Worm (Caenorhabditis elegans) whole organism, midembryonic: ENCODE data around the gene F32D8.14.

Experiments
- T22C8.4 ChIP-seq: fragments of 200-800 bp; sonication (Bioruptor generic); IDR thresholded peaks from 2 replicates; pipeline ENCODE4 v1.3.6; 2022; ENCODE audit warnings: missing genetic modification characterization, missing compliant biosample characterization
- cog-1 ChIP-seq: sonication (generic microtip); optimal IDR thresholded peaks from 2 replicates; lab custom pipeline; 2016; ENCODE audit warnings: missing genetic modification characterization, missing compliant biosample characterization
- flt-1 ChIP-seq: fragments of 200-800 bp; sonication (Bioruptor generic); IDR thresholded peaks from 2 replicates; pipeline ENCODE4 v1.3.6; 2022; ENCODE audit warnings: missing genetic modification characterization, missing compliant biosample characterization
- klf-2 ChIP-seq: fragments of 200-800 bp; sonication (Bioruptor generic); conservative IDR thresholded peaks from 2 replicates; pipeline ENCODE4 v1.3.6; 2022; ENCODE audit warnings: missing genetic modification reagents, missing genetic modification characterization, missing compliant biosample characterization
- med-1 ChIP-seq: sonication (generic microtip); optimal IDR thresholded peaks from 2 replicates; lab custom pipeline; 2017; ENCODE audit warnings: missing genetic modification characterization, mild to moderate bottlenecking, missing compliant biosample characterization, antibody characterized with exemption, missing genetic modification reagents; ENCODE audit not compliant: insufficient read depth
- ref-1 ChIP-seq: fragments of 200-800 bp; sonication (Bioruptor generic); conservative IDR thresholded peaks from 2 replicates; pipeline ENCODE4 v1.3.6; 2022; ENCODE audit warnings: missing genetic modification reagents, missing genetic modification characterization, missing compliant biosample characterization
- tab-1 ChIP-seq: fragments of 200-800 bp; sonication (Bioruptor generic); IDR thresholded peaks from 2 replicates; pipeline ENCODE4 v1.3.6; 2022; ENCODE audit warnings: missing genetic modification characterization, missing compliant biosample characterization
- ztf-23 ChIP-seq: fragments of 200-800 bp; sonication (Bioruptor generic); IDR thresholded peaks from 2 replicates; pipeline ENCODE4 v1.3.6; 2022; ENCODE audit warnings: missing genetic modification reagents, missing genetic modification characterization, missing compliant biosample characterization
- ztf-29 ChIP-seq: fragments of 200-800 bp; sonication (Bioruptor generic); IDR thresholded peaks from 2 replicates; pipeline ENCODE4 v1.3.6; 2022; ENCODE audit warnings: missing genetic modification reagents, missing genetic modification characterization, missing compliant biosample characterization

Gene F32D8.14

DNA sequence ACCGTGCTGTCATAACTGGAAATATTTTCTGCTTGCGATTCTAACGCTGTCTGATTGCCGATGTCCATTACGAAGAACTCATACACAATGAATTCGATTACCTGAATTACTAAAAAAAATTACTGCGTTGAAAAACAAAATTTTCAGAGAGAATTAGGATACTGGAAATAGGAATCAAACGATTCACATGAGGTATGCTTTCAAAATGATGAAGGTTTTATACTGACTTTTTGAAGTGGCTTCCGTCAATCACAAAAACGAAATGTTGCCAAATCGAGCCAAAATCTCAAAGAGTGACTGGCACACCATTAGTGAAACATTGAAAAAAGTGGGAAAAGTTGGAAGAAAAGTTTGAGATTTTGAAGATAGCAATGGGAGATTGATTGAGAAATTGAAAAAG lies 14.5 kb upstream of the F32D8.14 start, which contains the start of gene zzz-1:
TSS of gene zzz-1 (minus strand) at position 101 of the 400 bp plus-strand sequence.
- TF ChIP-seq ztf-23 (no peak), ref-1 (GFP tag; lab: Robert Waterston, UW) (no peak), ztf-29 (GFP tag; lab: Robert Waterston, UW) (no peak), flt-1 (no peak), T22C8.4 (GFP tag; lab: Robert Waterston, UW) (no peak), klf-2 (GFP tag; lab: Robert Waterston, UW) (no peak), med-1 (no peak), cog-1 (no peak)

ce11 chrV:10904795-10905194 lies 10.2 kb upstream of the F32D8.14 start:
- TF ChIP-seq ztf-23 (no peak), med-1 (no peak), T22C8.4 (GFP tag; lab: Robert Waterston, UW) (no peak), klf-2 (GFP tag; lab: Robert Waterston, UW) (no peak), ztf-29 (GFP tag; lab: Robert Waterston, UW) (no peak), ref-1 (GFP tag; lab: Robert Waterston, UW) (no peak), flt-1 (no peak), tab-1 (GFP tag; lab: Robert Waterston, UW) (no peak), cog-1 (no peak)

ce11 chrV:10903748-10904147 lies 9.2 kb upstream of the F32D8.14 start, which contains the start of gene F32D8.15:
F32D8.15 (plus strand) TSS chrV:10904048.
- TF ChIP-seq klf-2 (GFP tag; lab: Robert Waterston, UW) (no peak), ref-1 (GFP tag; lab: Robert Waterston, UW) (no peak)

ce11 chrV:10902682-10903081 lies 8.1 kb upstream of the F32D8.14 start, which contains the start of gene F32D8.8:
F32D8.8 (minus strand) TSS chrV:10902782.
- no peak for TF ChIP-seq ref-1 (GFP tag; lab: Robert Waterston, UW)
- TF ChIP-seq ztf-23, result no peak
- TF ChIP-seq ztf-29 (GFP tag; lab: Robert Waterston, UW), result no peak
- no peak for TF ChIP-seq T22C8.4 (GFP tag; lab: Robert Waterston, UW)
- no peak for TF ChIP-seq tab-1 (GFP tag; lab: Robert Waterston, UW)
- no peak for TF ChIP-seq flt-1
- TF ChIP-seq cog-1, result no peak
- no peak for TF ChIP-seq klf-2 (GFP tag; lab: Robert Waterston, UW)
- TF ChIP-seq med-1, result no peak

DNA sequence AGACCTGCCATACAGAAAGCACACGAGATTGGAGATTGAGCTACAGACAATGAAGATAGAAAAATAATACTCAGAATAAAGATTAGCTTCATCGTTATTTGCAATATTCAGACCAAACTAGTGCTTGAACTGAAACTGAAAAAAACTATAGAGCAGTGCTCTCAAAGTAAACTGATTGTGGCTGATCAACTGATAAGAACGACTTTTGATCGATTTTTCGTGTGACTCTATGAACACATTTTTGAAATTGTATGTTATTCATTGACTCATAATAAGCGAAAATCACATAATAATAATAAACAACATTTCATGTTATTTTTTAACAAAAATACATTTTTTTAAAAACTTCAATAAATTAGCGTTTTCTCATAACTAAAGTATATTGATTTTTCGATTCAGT lies 6.5 kb upstream of the F32D8.14 start, which contains the start of gene spp-16:
TSS of gene spp-16 (minus strand) at position 179 of the 400 bp plus-strand sequence.
- no peak for TF ChIP-seq ztf-23
- TF ChIP-seq cog-1, result no peak
- no peak for TF ChIP-seq flt-1

DNA sequence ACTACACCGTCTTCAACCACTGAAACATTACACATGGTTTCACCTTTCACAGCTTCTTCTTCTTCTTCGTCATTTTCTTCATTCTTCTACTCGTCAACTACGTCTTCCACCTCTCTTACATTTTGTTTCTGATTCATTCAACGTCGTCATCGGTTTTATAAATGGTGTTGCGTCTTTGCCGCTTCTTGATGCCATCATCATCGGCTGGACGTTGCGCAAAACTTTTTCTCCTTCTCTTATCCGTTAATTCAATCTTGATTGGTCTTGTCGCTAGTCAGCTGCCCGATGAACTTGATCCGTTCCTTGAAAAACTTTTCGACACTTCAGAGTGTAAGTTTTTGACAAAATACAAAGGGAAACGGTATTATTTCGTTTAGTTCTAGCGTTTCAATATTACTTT lies 4.0 kb upstream of the F32D8.14 start:
- TF ChIP-seq cog-1, result no peak
- TF ChIP-seq ztf-23, result no peak
- TF ChIP-seq klf-2 (GFP tag; lab: Robert Waterston, UW), result no peak
- TF ChIP-seq tab-1 (GFP tag; lab: Robert Waterston, UW), result no peak
- TF ChIP-seq med-1, result no peak
- TF ChIP-seq ztf-29 (GFP tag; lab: Robert Waterston, UW), result no peak
- no peak for TF ChIP-seq T22C8.4 (GFP tag; lab: Robert Waterston, UW)
- TF ChIP-seq ref-1 (GFP tag; lab: Robert Waterston, UW), result no peak
- TF ChIP-seq flt-1, result no peak

- TF ChIP-seq ref-1 (GFP tag; lab: Robert Waterston, UW) (no peak), T22C8.4 (GFP tag; lab: Robert Waterston, UW) (no peak), cog-1 (no peak), tab-1 (GFP tag; lab: Robert Waterston, UW) (no peak), klf-2 (GFP tag; lab: Robert Waterston, UW) (no peak), med-1 (no peak), ztf-29 (GFP tag; lab: Robert Waterston, UW) (no peak), flt-1 (no peak), ztf-23 (no peak)
These were observed 3.5 kb upstream of the F32D8.14 start, which contains the start of gene F32D8.7 for ce11 chrV:10898107-10898506. F32D8.7 (plus strand) TSS chrV:10898435.

DNA sequence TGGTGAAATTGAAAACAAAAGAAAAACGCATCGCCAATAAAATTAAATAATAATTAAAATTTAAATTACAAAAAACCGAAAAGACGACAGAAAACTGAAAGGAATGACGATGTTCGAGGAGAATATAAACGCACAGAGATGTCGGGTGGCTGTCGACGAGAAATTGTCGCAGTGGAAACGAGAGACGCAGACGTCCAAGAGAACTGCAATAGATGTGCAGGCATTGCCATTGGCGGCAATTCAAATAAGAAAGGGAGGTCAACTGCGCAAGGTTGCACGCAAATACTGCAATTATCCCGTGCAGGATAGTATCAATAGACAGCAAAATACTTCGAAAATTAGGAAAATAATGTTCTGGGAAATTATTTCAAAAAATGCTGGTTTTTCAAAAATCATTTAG lies 2.6 kb upstream of the F32D8.14 start:
- TF ChIP-seq tab-1 (GFP tag; lab: Robert Waterston, UW), result 0 out of 2 replicates have a peak, but pooled peaks have one; percentile 36
- TF ChIP-seq klf-2 (GFP tag; lab: Robert Waterston, UW), result no peak
- TF ChIP-seq med-1, result no peak
- peak; percentile 90 for TF ChIP-seq ztf-23
- TF ChIP-seq cog-1, result peak; percentile 95
- no peak for TF ChIP-seq ztf-29 (GFP tag; lab: Robert Waterston, UW)
- TF ChIP-seq flt-1, result peak; percentile 86
- peak; percentile 49; the same call in 1 of the 2 replicates for TF ChIP-seq T22C8.4 (GFP tag; lab: Robert Waterston, UW)
- no peak for TF ChIP-seq ref-1 (GFP tag; lab: Robert Waterston, UW)

ce11 chrV:10897106-10897171 lies 2.4 kb upstream of the F32D8.14 start, which contains the start of gene sec-61.G:
sec-61.G (minus strand) TSS chrV:10897143.
- no peak for TF ChIP-seq med-1
- no peak for TF ChIP-seq ztf-23
- no peak for TF ChIP-seq klf-2 (GFP tag; lab: Robert Waterston, UW)
- TF ChIP-seq flt-1, result no peak
- TF ChIP-seq T22C8.4 (GFP tag; lab: Robert Waterston, UW), result no peak
- no peak for TF ChIP-seq ztf-29 (GFP tag; lab: Robert Waterston, UW)
- TF ChIP-seq tab-1 (GFP tag; lab: Robert Waterston, UW), result no peak
- no peak for TF ChIP-seq ref-1 (GFP tag; lab: Robert Waterston, UW)

DNA sequence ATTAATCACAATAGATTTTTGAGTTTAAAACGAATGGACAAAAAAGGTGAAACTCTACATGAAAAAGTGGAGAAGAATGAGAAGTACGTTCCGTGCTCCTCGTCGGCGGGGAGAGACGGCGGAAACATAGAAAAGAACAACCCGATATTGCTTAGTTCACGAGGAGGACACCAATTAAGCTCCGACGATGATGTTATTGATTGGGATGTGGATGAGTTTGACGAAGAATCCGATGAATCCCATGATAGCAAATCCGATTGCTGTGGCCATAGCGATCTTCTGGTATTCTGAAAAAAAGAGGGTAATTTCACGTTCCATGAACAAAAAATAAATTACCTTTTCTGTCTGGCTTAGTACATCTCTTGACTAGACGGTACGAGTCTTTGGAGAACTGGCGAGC lies 2.1 kb upstream of the F32D8.14 start:
- TF ChIP-seq flt-1, result no peak
- no peak for TF ChIP-seq ref-1 (GFP tag; lab: Robert Waterston, UW)
- TF ChIP-seq cog-1, result no peak
- no peak for TF ChIP-seq ztf-23
- no peak for TF ChIP-seq T22C8.4 (GFP tag; lab: Robert Waterston, UW)
- no peak for TF ChIP-seq med-1
- no peak for TF ChIP-seq ztf-29 (GFP tag; lab: Robert Waterston, UW)
- no peak for TF ChIP-seq klf-2 (GFP tag; lab: Robert Waterston, UW)
- TF ChIP-seq tab-1 (GFP tag; lab: Robert Waterston, UW), result no peak

ce11 chrV:10896295-10896694 lies 1.7 kb upstream of the F32D8.14 start, which contains the start of gene F32D8.13:
F32D8.13 (minus strand) TSS chrV:10896543.
- TF ChIP-seq ztf-23 (no peak), cog-1 (no peak), ztf-29 (GFP tag; lab: Robert Waterston, UW) (no peak), ref-1 (GFP tag; lab: Robert Waterston, UW) (no peak), T22C8.4 (GFP tag; lab: Robert Waterston, UW) (no peak), klf-2 (GFP tag; lab: Robert Waterston, UW) (no peak), tab-1 (GFP tag; lab: Robert Waterston, UW) (no peak), flt-1 (no peak), med-1 (no peak)
